Fruit fly (Drosophila melanogaster) Kc167 (cell line): ENCODE measurements around the gene CG11893.

Experiments used
- h ChIP-seq: fragments of >200 bp; optimal IDR thresholded peaks from 3 replicates; lab custom pipeline; 2018; ENCODE audit warnings: missing external identifiers
- psq ChIP-seq: fragments of >200 bp; optimal IDR thresholded peaks from 2 replicates; lab custom pipeline; 2017; ENCODE audit warnings: missing external identifiers

dm6 chr3R:25269909-25270308 lies 19.8 kb upstream of the CG11893 start, which contains the start of the genes CG11889 and CG11891:
- no peak for TF ChIP-seq h (lab: Kevin White, UChicago)
- no peak for TF ChIP-seq psq (lab: Kevin White, UChicago)
